Worm (Caenorhabditis elegans) whole organism, L1 larva: ENCODE measurements around the gene insc-1.

Experiments used
- C16A3.4 ChIP-seq: fragments of 150-350 bp; optimal IDR thresholded peaks from 2 replicates; lab custom pipeline; 2014; ENCODE audit warnings: missing biosample characterization, missing genetic modification characterization
- aha-1 ChIP-seq: fragments of 150-350 bp; optimal IDR thresholded peaks from 2 replicates; lab custom pipeline; 2014; ENCODE audit warnings: missing biosample characterization, missing genetic modification characterization
- alr-1 ChIP-seq: fragments of 200-800 bp; sonication (Bioruptor generic); optimal IDR thresholded peaks from 2 replicates; lab custom pipeline; 2018; ENCODE audit warnings: borderline replicate concordance, mild to moderate bottlenecking, missing genetic modification characterization, missing compliant biosample characterization
- ama-1 ChIP-seq: fragments of 150-350 bp; optimal IDR thresholded peaks from 2 replicates; lab custom pipeline; 2014
- blmp-1 ChIP-seq: fragments of 150-350 bp; optimal IDR thresholded peaks from 2 replicates; lab custom pipeline; 2014; ENCODE audit warnings: missing biosample characterization, missing genetic modification characterization
- ceh-63 ChIP-seq: fragments of 200-800 bp; sonication (Bioruptor generic); optimal IDR thresholded peaks from 2 replicates; lab custom pipeline; 2018; ENCODE audit warnings: mild to moderate bottlenecking, missing genetic modification characterization, missing compliant biosample characterization
- ceh-88 ChIP-seq: fragments of 200-800 bp; sonication (Bioruptor generic); IDR thresholded peaks from 2 replicates; pipeline ENCODE4 v1.3.6; 2022; ENCODE audit warnings: missing genetic modification characterization, missing compliant biosample characterization
- dsc-1 ChIP-seq: sonication (generic microtip); optimal IDR thresholded peaks from 2 replicates; lab custom pipeline; 2016; ENCODE audit warnings: mild to moderate bottlenecking, missing genetic modification characterization, missing compliant biosample characterization
- efl-1 ChIP-seq, 4 experiments: fragments of 150-350 bp; optimal IDR thresholded peaks in 3 of 4; peaks in 1 of 4; 1 replicate in 1 of 4; 2 replicates in 3 of 4; lab custom pipeline; 2014; ENCODE audit warnings: missing biosample characterization in 2 of 4, missing genetic modification characterization in 2 of 4, missing genetic modification reagents in 2 of 4
- egl-27 ChIP-seq, 2 experiments: fragments of 150-350 bp in 1 of 2; sonication (generic microtip); optimal IDR thresholded peaks; 3 replicates each; lab custom pipeline; 2017 to 2018; ENCODE audit warnings: missing biosample characterization in 2 of 2, missing genetic modification characterization in 2 of 2, missing genetic modification reagents in 2 of 2
- elt-2 ChIP-seq: sonication (generic microtip); optimal IDR thresholded peaks from 2 replicates; lab custom pipeline; 2016; ENCODE audit warnings: missing genetic modification characterization, mild to moderate bottlenecking, inconsistent platforms, missing compliant biosample characterization, missing genetic modification reagents
- ets-5 ChIP-seq: fragments of 200-800 bp; sonication (Bioruptor generic); IDR thresholded peaks from 2 replicates; pipeline ENCODE4 v1.3.6; 2022; ENCODE audit warnings: missing genetic modification characterization, missing compliant biosample characterization
- fkh-10 ChIP-seq: sonication (generic microtip); optimal IDR thresholded peaks from 2 replicates; lab custom pipeline; 2017; ENCODE audit warnings: missing biosample characterization, missing genetic modification reagents, missing genetic modification characterization
- fkh-8 ChIP-seq: sonication (generic microtip); optimal IDR thresholded peaks from 2 replicates; lab custom pipeline; 2016; ENCODE audit warnings: mild to moderate bottlenecking, missing genetic modification characterization, missing compliant biosample characterization
- hlh-17 ChIP-seq: fragments of 200-800 bp; sonication (Bioruptor generic); optimal IDR thresholded peaks from 2 replicates; lab custom pipeline; 2018; ENCODE audit warnings: missing genetic modification characterization, mild to moderate bottlenecking, missing compliant biosample characterization, moderate library complexity, borderline replicate concordance
- hpl-2 ChIP-seq: fragments of 150-350 bp; optimal IDR thresholded peaks from 2 replicates; lab custom pipeline; 2014; ENCODE audit warnings: missing biosample characterization, missing genetic modification reagents, missing genetic modification characterization
- lin-13 ChIP-seq: fragments of 150-350 bp; optimal IDR thresholded peaks from 2 replicates; lab custom pipeline; 2014; ENCODE audit warnings: missing biosample characterization, missing genetic modification reagents, missing genetic modification characterization
- lin-14 ChIP-seq: fragments of 200-800 bp; sonication (Bioruptor generic); optimal IDR thresholded peaks from 2 replicates; lab custom pipeline; 2018; ENCODE audit warnings: mild to moderate bottlenecking, missing genetic modification characterization, moderate library complexity, missing compliant biosample characterization
- lin-39 ChIP-seq: fragments of 150-350 bp; optimal IDR thresholded peaks from 2 replicates; lab custom pipeline; 2014; ENCODE audit warnings: missing biosample characterization, missing genetic modification reagents, missing genetic modification characterization
- lir-3 ChIP-seq: sonication (generic microtip); optimal IDR thresholded peaks from 2 replicates; lab custom pipeline; 2016; ENCODE audit warnings: mild to moderate bottlenecking, missing genetic modification characterization, moderate library complexity, missing compliant biosample characterization; ENCODE audit not compliant: poor library complexity
- lsy-2 ChIP-seq, 2 experiments: fragments of 150-350 bp; optimal IDR thresholded peaks; 2 replicates each; lab custom pipeline; 2014; ENCODE audit warnings: missing biosample characterization in 2 of 2, missing genetic modification characterization in 2 of 2
- mef-2 ChIP-seq: fragments of 150-350 bp; optimal IDR thresholded peaks from 2 replicates; lab custom pipeline; 2014; ENCODE audit warnings: missing biosample characterization, missing genetic modification characterization
- mep-1 ChIP-seq: fragments of 150-350 bp; optimal IDR thresholded peaks from 2 replicates; lab custom pipeline; 2014; ENCODE audit warnings: missing biosample characterization, missing genetic modification characterization
- nhr-11 ChIP-seq: fragments of 150-350 bp; optimal IDR thresholded peaks from 2 replicates; lab custom pipeline; 2014; ENCODE audit warnings: missing biosample characterization, missing genetic modification characterization
- nhr-12 ChIP-seq: sonication (generic microtip); optimal IDR thresholded peaks from 2 replicates; lab custom pipeline; 2017; ENCODE audit warnings: missing biosample characterization, missing genetic modification characterization
- nhr-237 ChIP-seq: fragments of 150-350 bp; optimal IDR thresholded peaks from 2 replicates; lab custom pipeline; 2014; ENCODE audit warnings: missing biosample characterization, missing genetic modification characterization
- nhr-71 ChIP-seq: sonication (generic microtip); optimal IDR thresholded peaks from 2 replicates; lab custom pipeline; 2016; ENCODE audit warnings: mild to moderate bottlenecking, missing genetic modification characterization, moderate library complexity, missing compliant biosample characterization
- nhr-77 ChIP-seq: fragments of 150-350 bp; optimal IDR thresholded peaks from 2 replicates; lab custom pipeline; 2014; ENCODE audit warnings: missing biosample characterization, missing genetic modification characterization
- nhr-84 ChIP-seq: sonication (generic microtip); optimal IDR thresholded peaks from 2 replicates; lab custom pipeline; 2017; ENCODE audit warnings: missing biosample characterization, missing genetic modification characterization
- nhr-90 ChIP-seq: sonication (generic microtip); optimal IDR thresholded peaks from 2 replicates; lab custom pipeline; 2016; ENCODE audit warnings: mild to moderate bottlenecking, missing genetic modification characterization, missing compliant biosample characterization; ENCODE audit not compliant: poor library complexity
- rnt-1 ChIP-seq: sonication (generic microtip); optimal IDR thresholded peaks from 2 replicates; lab custom pipeline; 2016; ENCODE audit warnings: mild to moderate bottlenecking, missing genetic modification characterization, moderate library complexity, missing compliant biosample characterization
- skn-1 ChIP-seq: fragments of 150-350 bp; optimal IDR thresholded peaks from 2 replicates; lab custom pipeline; 2014; ENCODE audit warnings: missing biosample characterization, missing genetic modification characterization
- snu-23 ChIP-seq: sonication (generic microtip); optimal IDR thresholded peaks from 2 replicates; lab custom pipeline; 2016; ENCODE audit warnings: missing genetic modification characterization, missing compliant biosample characterization
- sox-4 ChIP-seq: sonication (generic microtip); optimal IDR thresholded peaks from 2 replicates; lab custom pipeline; 2016; ENCODE audit warnings: missing genetic modification characterization, missing compliant biosample characterization
- sup-37 ChIP-seq: fragments of 200-800 bp; sonication (Bioruptor generic); optimal IDR thresholded peaks from 2 replicates; lab custom pipeline; 2018; ENCODE audit warnings: mild to moderate bottlenecking, missing genetic modification characterization, missing compliant biosample characterization
- tlp-1 ChIP-seq: fragments of 150-350 bp; optimal IDR thresholded peaks from 2 replicates; lab custom pipeline; 2014; ENCODE audit warnings: missing biosample characterization, missing genetic modification characterization
- unc-62 ChIP-seq: fragments of 150-350 bp; optimal IDR thresholded peaks from 2 replicates; lab custom pipeline; 2014; ENCODE audit warnings: missing biosample characterization, missing genetic modification reagents, missing genetic modification characterization
- unc-86 ChIP-seq: sonication (generic microtip); optimal IDR thresholded peaks from 2 replicates; lab custom pipeline; 2016; ENCODE audit warnings: missing genetic modification characterization, missing compliant biosample characterization
- vab-15 ChIP-seq: sonication (generic microtip); optimal IDR thresholded peaks from 2 replicates; lab custom pipeline; 2017; ENCODE audit warnings: missing genotype, mild to moderate bottlenecking, missing genetic modification characterization, missing compliant biosample characterization
- xbp-1 ChIP-seq: sonication (generic microtip); optimal IDR thresholded peaks from 2 replicates; lab custom pipeline; 2016; ENCODE audit warnings: missing genetic modification characterization, missing compliant biosample characterization
- zip-4 ChIP-seq: fragments of 200-800 bp; sonication (Bioruptor generic); optimal IDR thresholded peaks from 2 replicates; lab custom pipeline; 2018; ENCODE audit warnings: mild to moderate bottlenecking, missing genetic modification characterization, moderate library complexity, missing compliant biosample characterization

Gene insc-1

DNA sequence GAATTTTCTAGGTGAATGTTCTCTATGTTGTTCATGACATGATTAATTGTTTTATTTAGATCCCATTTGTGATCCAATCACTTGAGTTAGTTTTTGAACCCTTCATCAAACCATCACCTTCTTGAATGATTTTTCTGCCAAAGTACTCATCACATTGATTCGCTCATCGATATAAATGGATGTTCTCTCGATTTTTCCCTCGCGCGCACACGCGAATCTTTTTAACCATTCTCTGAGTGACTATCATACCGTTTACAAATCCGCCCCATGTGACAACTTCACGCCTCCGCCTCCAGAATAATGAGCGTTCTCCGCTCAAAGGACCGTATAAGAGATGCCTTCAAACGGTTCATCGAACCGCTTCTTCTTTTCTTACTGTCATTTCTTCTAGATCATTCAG lies 15.8 kb upstream of the insc-1 start (continued):
- TF ChIP-seq egl-27 (tag; optimal IDR thresholded peaks at IDR 0.05; lab: Kevin White, UChicago) (no peak), rnt-1 (no peak), lin-39 (tag; lab: Kevin White, UChicago) (no peak), elt-2 (tag; lab: Kevin White, UChicago) (no peak), ceh-63 (GFP tag; lab: Kevin White, UChicago) (no peak), hpl-2 (no peak), lsy-2 (tag; optimal IDR thresholded peaks at IDR 0.05; lab: Kevin White, UChicago) (peak in 1 of 2 experiments; percentile 18), mep-1 (no peak), ceh-88 (no peak)

DNA sequence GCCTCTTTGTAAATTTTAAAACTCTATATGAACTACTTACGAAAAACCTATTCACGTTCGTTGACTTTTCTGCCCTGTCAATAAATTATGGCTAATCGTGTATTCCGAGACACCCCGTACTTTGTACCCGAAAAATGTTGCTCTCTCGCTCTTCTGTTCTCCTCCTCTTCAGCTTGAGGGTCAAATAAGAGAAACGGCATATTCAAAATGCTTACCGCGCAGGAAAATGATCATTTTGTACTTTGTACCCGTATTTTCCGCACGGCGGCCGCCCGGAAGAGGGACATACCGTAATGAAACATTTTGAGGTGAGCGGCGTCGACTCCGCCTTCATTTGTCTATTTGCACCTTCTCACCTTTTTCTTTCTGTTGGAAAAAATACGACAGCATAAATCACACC lies 15.0 kb upstream of the insc-1 start:
- TF ChIP-seq ama-1 (peak; percentile 4), fkh-10 (GFP tag; lab: Kevin White, UChicago) (no peak)

DNA sequence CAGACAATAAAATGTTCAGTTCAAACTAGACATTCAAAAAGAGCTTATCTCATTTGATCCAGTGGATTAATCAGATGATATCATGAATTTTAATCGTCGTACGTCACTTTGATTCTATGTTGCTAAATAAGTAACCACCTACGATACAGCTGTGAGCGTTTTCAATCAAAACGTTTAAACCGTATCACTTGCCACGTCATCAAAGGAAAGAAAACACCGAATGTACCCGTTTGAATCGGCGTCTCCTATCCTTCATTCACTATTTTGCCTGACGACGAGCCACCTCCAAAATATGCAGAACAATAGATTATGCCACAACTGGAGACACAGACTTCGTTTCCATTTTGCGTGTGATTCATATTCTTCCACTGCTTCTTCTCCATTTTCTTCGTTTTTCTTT lies 12.8 kb upstream of the insc-1 start:
- TF ChIP-seq nhr-11 (tag; lab: Kevin White, UChicago) (no peak), tlp-1 (tag; lab: Kevin White, UChicago) (no peak), zip-4 (GFP tag; lab: Kevin White, UChicago) (peak; percentile 9), dsc-1 (tag; lab: Kevin White, UChicago) (peak; percentile 22), unc-62 (GFP tag; lab: Kevin White, UChicago) (no peak), nhr-84 (tag; lab: Kevin White, UChicago) (peak; percentile 34), fkh-8 (tag; lab: Kevin White, UChicago) (no peak), nhr-12 (tag; lab: Kevin White, UChicago) (no peak)

DNA sequence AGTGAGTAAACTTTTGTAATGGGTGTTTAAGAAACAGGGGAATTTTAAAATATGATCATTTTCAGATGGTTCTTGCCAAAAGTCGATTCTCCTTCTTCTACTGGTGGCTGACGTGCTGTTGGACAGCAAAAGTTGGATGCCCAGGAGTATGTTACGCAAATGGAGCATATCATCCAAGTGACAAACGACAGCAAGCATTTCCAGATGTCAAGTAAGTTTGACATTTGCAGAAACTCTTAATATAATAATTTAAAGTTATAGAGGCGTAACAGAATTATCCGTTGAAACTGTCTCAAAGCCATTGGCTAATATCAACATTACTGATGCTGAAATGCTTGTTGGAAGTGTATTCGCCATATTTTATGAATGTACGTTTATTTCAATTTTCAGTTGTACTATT lies 10.6 kb upstream of the insc-1 start:
- TF ChIP-seq nhr-77 (no peak), efl-1 (optimal IDR thresholded peaks at IDR 0.05; lab: Kevin White, UChicago) (no peak), efl-1 (GFP tag; optimal IDR thresholded peaks at IDR 0.05 in 1 of 2; lab: Kevin White, UChicago) (peak in 1 of 2 experiments; percentile 80)

DNA sequence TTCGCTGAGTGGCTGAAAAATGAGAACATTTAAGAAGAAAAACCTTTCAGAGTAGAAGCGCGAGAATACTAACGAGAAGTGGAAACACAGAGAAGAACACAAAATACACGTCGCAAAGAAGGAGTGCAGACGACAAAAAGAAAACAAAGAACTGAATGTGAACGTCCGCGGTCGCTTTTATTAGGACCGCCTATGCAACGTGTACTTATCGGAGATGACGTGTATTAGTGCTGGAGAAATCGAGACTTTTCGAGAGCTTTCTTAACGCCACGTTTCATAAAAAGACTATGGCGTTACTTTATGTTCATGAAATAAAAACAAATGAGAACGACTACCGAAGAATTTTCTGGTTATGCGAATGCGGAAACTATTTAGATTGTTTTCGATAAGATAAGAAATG lies 6.2 kb upstream of the insc-1 start, which contains the start of gene hsp-4:
Gene hsp-4, minus strand, starts transcription at position 139 of the 400 bp plus-strand sequence.
- TF ChIP-seq lin-14 (GFP tag; lab: Kevin White, UChicago) (peak; percentile 23), blmp-1 (tag; lab: Kevin White, UChicago) (peak; percentile 79), mep-1 (peak; percentile 24), sup-37 (GFP tag; lab: Kevin White, UChicago) (no peak), xbp-1 (tag; lab: Kevin White, UChicago) (peak; percentile 100), egl-27 (tag; optimal IDR thresholded peaks at IDR 0.05; lab: Kevin White, UChicago) (no peak), nhr-90 (no peak)
- TF ChIP-seq, all 84 proteins: peak for 4

DNA sequence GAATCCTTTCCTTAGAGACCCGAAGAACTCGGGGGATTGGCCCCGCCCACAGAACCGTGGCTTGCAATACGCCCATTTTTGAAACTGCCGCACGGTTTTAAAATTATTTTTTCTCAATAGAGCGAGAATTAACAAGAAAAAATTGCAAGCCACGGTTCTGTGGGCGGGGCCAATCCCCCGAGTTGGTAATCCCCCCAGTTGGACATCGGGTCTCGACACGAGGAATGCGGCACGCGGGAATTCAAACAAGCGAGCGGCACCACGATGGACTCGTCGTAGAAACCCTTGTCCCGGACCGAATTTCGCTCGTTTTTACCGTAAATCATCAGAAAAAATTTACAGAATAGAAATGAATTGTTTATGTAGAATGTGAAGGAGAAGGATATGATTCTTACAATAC lies 5.7 kb upstream of the insc-1 start:
- TF ChIP-seq efl-1 (optimal IDR thresholded peaks at IDR 0.05; lab: Kevin White, UChicago): peak in 1 of 2 experiments; percentile 2
- TF ChIP-seq efl-1 (GFP tag; optimal IDR thresholded peaks at IDR 0.05 in 1 of 2; lab: Kevin White, UChicago): peak in 1 of 2 experiments; percentile 20
- TF ChIP-seq vab-15 (tag; lab: Kevin White, UChicago): no peak
- TF ChIP-seq blmp-1 (tag; lab: Kevin White, UChicago): no peak
- TF ChIP-seq C16A3.4 (tag; lab: Kevin White, UChicago): no peak
- no peak for TF ChIP-seq aha-1 (tag; lab: Kevin White, UChicago)
- TF ChIP-seq alr-1 (tag; lab: Kevin White, UChicago): no peak

DNA sequence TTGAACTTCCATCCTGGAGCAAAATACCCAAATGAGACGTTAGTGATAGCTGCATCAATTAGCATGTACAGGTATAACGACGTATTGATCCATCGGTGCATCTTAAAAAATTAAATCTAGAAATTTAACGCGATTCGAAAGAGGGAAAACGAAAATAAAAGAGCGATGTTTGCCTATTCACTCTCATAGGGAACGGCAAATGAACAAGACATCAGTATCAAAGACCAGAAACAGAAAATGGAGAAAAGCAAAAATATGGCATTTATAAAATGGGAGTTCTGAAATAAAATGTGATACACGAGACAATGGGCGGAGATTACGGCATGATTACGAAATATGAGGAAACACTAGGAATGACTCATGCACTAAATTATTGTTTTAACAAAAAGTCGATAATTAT lies 2.4 kb upstream of the insc-1 start, which contains the start of gene haf-2:
Gene haf-2, minus strand, starts transcription at position 101 of the 400 bp plus-strand sequence.
- TF ChIP-seq nhr-237 (tag; lab: Kevin White, UChicago): no peak
- TF ChIP-seq snu-23 (GFP tag; lab: Kevin White, UChicago): no peak
- TF ChIP-seq nhr-84 (tag; lab: Kevin White, UChicago): no peak
- no peak for TF ChIP-seq sox-4 (tag; lab: Kevin White, UChicago)
- no peak for TF ChIP-seq unc-86 (tag; lab: Kevin White, UChicago)
- no peak for TF ChIP-seq lir-3 (tag; lab: Kevin White, UChicago)
- no peak for TF ChIP-seq xbp-1 (tag; lab: Kevin White, UChicago)
- no peak for TF ChIP-seq skn-1
- TF ChIP-seq nhr-71 (tag; lab: Kevin White, UChicago): no peak
- TF ChIP-seq fkh-8 (tag; lab: Kevin White, UChicago): no peak
- no peak for TF ChIP-seq ets-5 (GFP tag; lab: Robert Waterston, UW)
- TF ChIP-seq mep-1: no peak
- no peak for TF ChIP-seq aha-1 (tag; lab: Kevin White, UChicago)
- no peak for TF ChIP-seq lsy-2 (tag; optimal IDR thresholded peaks at IDR 0.05; lab: Kevin White, UChicago)
- no peak for TF ChIP-seq mef-2 (tag; lab: Kevin White, UChicago)
- no peak for TF ChIP-seq hlh-17 (GFP tag; lab: Kevin White, UChicago)
- TF ChIP-seq lin-13: no peak
